Worm (Caenorhabditis elegans) whole organism, L2 larva: Measurements from ENCODE around the gene C38C6.3.

Experiments used
- ZK546.5 ChIP-seq: sonication (generic microtip); optimal IDR thresholded peaks from 2 replicates; lab custom pipeline; 2017; ENCODE audit warnings: missing biosample characterization, missing genetic modification characterization
- aly-2 ChIP-seq: fragments of 150-350 bp; optimal IDR thresholded peaks from 2 replicates; lab custom pipeline; 2014; ENCODE audit warnings: missing biosample characterization, missing genetic modification characterization
- ama-1 ChIP-seq: fragments of 150-350 bp; optimal IDR thresholded peaks from 2 replicates; lab custom pipeline; 2018; ENCODE audit warnings: inconsistent platforms
- fos-1 ChIP-seq: fragments of 150-350 bp; optimal IDR thresholded peaks from 2 replicates; lab custom pipeline; 2014; ENCODE audit warnings: missing biosample characterization, missing genetic modification characterization
- lin-13 ChIP-seq: fragments of 150-350 bp; optimal IDR thresholded peaks from 2 replicates; lab custom pipeline; 2014; ENCODE audit warnings: missing biosample characterization, missing genetic modification reagents, missing genetic modification characterization
- lin-39 ChIP-seq: fragments of 150-350 bp; optimal IDR thresholded peaks from 2 replicates; lab custom pipeline; 2014; ENCODE audit warnings: missing biosample characterization, missing genetic modification reagents, missing genetic modification characterization
- mab-5 ChIP-seq: fragments of 150-350 bp; optimal IDR thresholded peaks from 2 replicates; lab custom pipeline; 2014; ENCODE audit warnings: missing biosample characterization, missing genetic modification characterization
- nhr-10 ChIP-seq: sonication (generic microtip); optimal IDR thresholded peaks from 2 replicates; lab custom pipeline; 2017; ENCODE audit warnings: missing biosample characterization, missing genetic modification characterization
- nhr-12 ChIP-seq: fragments of 150-350 bp; optimal IDR thresholded peaks from 2 replicates; lab custom pipeline; 2014; ENCODE audit warnings: missing biosample characterization, missing genetic modification characterization
- nhr-237 ChIP-seq: fragments of 150-350 bp; optimal IDR thresholded peaks from 2 replicates; lab custom pipeline; 2014; ENCODE audit warnings: missing biosample characterization, missing genetic modification characterization
- nhr-25 ChIP-seq: fragments of 150-350 bp; sonication (generic microtip); optimal IDR thresholded peaks from 3 replicates; lab custom pipeline; 2014; ENCODE audit warnings: missing biosample characterization, missing genetic modification characterization
- snpc-4 ChIP-seq: fragments of 150-350 bp; optimal IDR thresholded peaks from 2 replicates; lab custom pipeline; 2014; ENCODE audit warnings: missing biosample characterization, missing genetic modification characterization
- unc-62 ChIP-seq: fragments of 150-350 bp; optimal IDR thresholded peaks from 2 replicates; lab custom pipeline; 2014; ENCODE audit warnings: missing biosample characterization, missing genetic modification reagents, missing genetic modification characterization
- zag-1 ChIP-seq: fragments of 150-350 bp; optimal IDR thresholded peaks from 2 replicates; lab custom pipeline; 2014; ENCODE audit warnings: missing biosample characterization, missing genetic modification characterization

ce11 chrII:14618158-14618557, 14.8 kb upstream of the C38C6.3 start:
- TF ChIP-seq nhr-12 (tag; lab: Kevin White, UChicago), result no peak
- no peak for TF ChIP-seq lin-13
- TF ChIP-seq aly-2 (tag; lab: Kevin White, UChicago), result no peak
- TF ChIP-seq mab-5, result no peak
- no peak for TF ChIP-seq nhr-25 (tag; lab: Kevin White, UChicago)
- no peak for TF ChIP-seq ama-1 (lab: Kevin White, UChicago)
- TF ChIP-seq lin-39 (tag; lab: Kevin White, UChicago), result no peak
- no peak for TF ChIP-seq ZK546.5
- no peak for TF ChIP-seq fos-1 (tag; lab: Kevin White, UChicago)
- no peak for TF ChIP-seq unc-62 (GFP tag; lab: Kevin White, UChicago)
- TF ChIP-seq nhr-237 (tag; lab: Kevin White, UChicago), result no peak
- TF ChIP-seq snpc-4 (tag; lab: Kevin White, UChicago), result no peak
- TF ChIP-seq nhr-10 (tag; lab: Kevin White, UChicago), result no peak
- TF ChIP-seq zag-1 (tag; lab: Kevin White, UChicago), result no peak
